Worm (Caenorhabditis elegans) whole organism, midembryonic: ENCODE data around the gene igdb-3.

Experiments
- T22C8.4 ChIP-seq: fragments of 200-800 bp; sonication (Bioruptor generic); IDR thresholded peaks from 2 replicates; pipeline ENCODE4 v1.3.6; 2022; ENCODE audit warnings: missing genetic modification characterization, missing compliant biosample characterization
- cog-1 ChIP-seq: sonication (generic microtip); optimal IDR thresholded peaks from 2 replicates; lab custom pipeline; 2016; ENCODE audit warnings: missing genetic modification characterization, missing compliant biosample characterization
- flt-1 ChIP-seq: fragments of 200-800 bp; sonication (Bioruptor generic); IDR thresholded peaks from 2 replicates; pipeline ENCODE4 v1.3.6; 2022; ENCODE audit warnings: missing genetic modification characterization, missing compliant biosample characterization
- klf-2 ChIP-seq: fragments of 200-800 bp; sonication (Bioruptor generic); conservative IDR thresholded peaks from 2 replicates; pipeline ENCODE4 v1.3.6; 2022; ENCODE audit warnings: missing genetic modification reagents, missing genetic modification characterization, missing compliant biosample characterization
- med-1 ChIP-seq: sonication (generic microtip); optimal IDR thresholded peaks from 2 replicates; lab custom pipeline; 2017; ENCODE audit warnings: missing genetic modification characterization, mild to moderate bottlenecking, missing compliant biosample characterization, antibody characterized with exemption, missing genetic modification reagents; ENCODE audit not compliant: insufficient read depth
- ref-1 ChIP-seq: fragments of 200-800 bp; sonication (Bioruptor generic); conservative IDR thresholded peaks from 2 replicates; pipeline ENCODE4 v1.3.6; 2022; ENCODE audit warnings: missing genetic modification reagents, missing genetic modification characterization, missing compliant biosample characterization
- tab-1 ChIP-seq: fragments of 200-800 bp; sonication (Bioruptor generic); IDR thresholded peaks from 2 replicates; pipeline ENCODE4 v1.3.6; 2022; ENCODE audit warnings: missing genetic modification characterization, missing compliant biosample characterization
- ztf-23 ChIP-seq: fragments of 200-800 bp; sonication (Bioruptor generic); IDR thresholded peaks from 2 replicates; pipeline ENCODE4 v1.3.6; 2022; ENCODE audit warnings: missing genetic modification reagents, missing genetic modification characterization, missing compliant biosample characterization
- ztf-29 ChIP-seq: fragments of 200-800 bp; sonication (Bioruptor generic); IDR thresholded peaks from 2 replicates; pipeline ENCODE4 v1.3.6; 2022; ENCODE audit warnings: missing genetic modification reagents, missing genetic modification characterization, missing compliant biosample characterization

The igdb-3 gene

DNA sequence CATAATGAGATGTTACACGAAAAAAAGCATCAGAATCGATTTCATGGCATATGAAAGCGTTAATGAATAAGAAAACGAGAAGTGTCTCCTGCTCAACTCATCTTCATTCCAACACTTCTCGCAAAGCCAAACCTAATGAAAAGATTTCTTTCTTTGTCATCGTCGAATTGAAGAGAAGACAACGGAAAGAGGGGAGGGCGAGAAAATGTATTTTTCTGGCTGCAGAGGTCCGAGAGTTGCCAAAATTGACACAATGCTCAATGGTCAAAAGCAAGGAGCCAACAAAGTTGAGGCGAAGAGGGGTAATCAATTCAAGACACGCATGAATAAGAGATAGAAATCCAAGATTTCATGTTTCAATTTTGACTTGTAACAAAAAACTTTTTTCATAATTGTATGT is 33.8 kb downstream of the igdb-3 start:
- no peak for TF ChIP-seq med-1 (GFP tag; lab: Kevin White, UChicago)
- no peak for TF ChIP-seq cog-1
- TF ChIP-seq ref-1 (GFP tag; lab: Robert Waterston, UW), result no peak
- no peak for TF ChIP-seq klf-2 (GFP tag; lab: Robert Waterston, UW)

ce11 chrX:6420681-6421080 is 35.4 kb downstream of the igdb-3 start, which contains the start of gene K10C2.12:
TSS of gene K10C2.12 (minus strand) at chrX:6420781.
- TF ChIP-seq ztf-29 (GFP tag; lab: Robert Waterston, UW) (no peak), med-1 (GFP tag; lab: Kevin White, UChicago) (no peak), ztf-23 (GFP tag; lab: Robert Waterston, UW) (no peak), tab-1 (GFP tag; lab: Robert Waterston, UW) (no peak), T22C8.4 (GFP tag; lab: Robert Waterston, UW) (no peak), cog-1 (no peak), klf-2 (GFP tag; lab: Robert Waterston, UW) (no peak)

- no peak for TF ChIP-seq T22C8.4 (GFP tag; lab: Robert Waterston, UW)
- no peak for TF ChIP-seq ztf-29 (GFP tag; lab: Robert Waterston, UW)
- no peak for TF ChIP-seq flt-1 (GFP tag; lab: Robert Waterston, UW)
- no peak for TF ChIP-seq ref-1 (GFP tag; lab: Robert Waterston, UW)
- TF ChIP-seq med-1 (GFP tag; lab: Kevin White, UChicago), result no peak
- TF ChIP-seq tab-1 (GFP tag; lab: Robert Waterston, UW), result no peak
Measured at ce11 chrX:6427147-6427546, 41.9 kb downstream of the igdb-3 start.

ce11 chrX:6429552-6429951 is 44.3 kb downstream of the igdb-3 start:
- TF ChIP-seq med-1 (GFP tag; lab: Kevin White, UChicago) (no peak), cog-1 (no peak), klf-2 (GFP tag; lab: Robert Waterston, UW) (no peak), ref-1 (GFP tag; lab: Robert Waterston, UW) (no peak), tab-1 (GFP tag; lab: Robert Waterston, UW) (no peak), ztf-29 (GFP tag; lab: Robert Waterston, UW) (no peak), T22C8.4 (GFP tag; lab: Robert Waterston, UW) (no peak), ztf-23 (GFP tag; lab: Robert Waterston, UW) (no peak), flt-1 (GFP tag; lab: Robert Waterston, UW) (no peak)

ce11 chrX:6430510-6430909 is 45.2 kb downstream of the igdb-3 start, which contains the start of gene ctsa-2:
TSS of gene ctsa-2 (minus strand) at chrX:6430610.
- TF ChIP-seq T22C8.4 (GFP tag; lab: Robert Waterston, UW), result no peak
- no peak for TF ChIP-seq klf-2 (GFP tag; lab: Robert Waterston, UW)

- TF ChIP-seq tab-1 (GFP tag; lab: Robert Waterston, UW), result no peak
- TF ChIP-seq ztf-23 (GFP tag; lab: Robert Waterston, UW), result no peak
- TF ChIP-seq ref-1 (GFP tag; lab: Robert Waterston, UW), result no peak
- no peak for TF ChIP-seq ztf-29 (GFP tag; lab: Robert Waterston, UW)
- no peak for TF ChIP-seq med-1 (GFP tag; lab: Kevin White, UChicago)
- TF ChIP-seq cog-1, result no peak
- no peak for TF ChIP-seq flt-1 (GFP tag; lab: Robert Waterston, UW)
- no peak for TF ChIP-seq klf-2 (GFP tag; lab: Robert Waterston, UW)
- no peak for TF ChIP-seq T22C8.4 (GFP tag; lab: Robert Waterston, UW)
Measured at ce11 chrX:6433688-6434087, 48.4 kb downstream of the igdb-3 start, which contains the start of gene K10C2.2. TSS of gene K10C2.2 (minus strand) at chrX:6433788.

- no peak for TF ChIP-seq med-1 (GFP tag; lab: Kevin White, UChicago)
- no peak for TF ChIP-seq klf-2 (GFP tag; lab: Robert Waterston, UW)
- no peak for TF ChIP-seq flt-1 (GFP tag; lab: Robert Waterston, UW)
- TF ChIP-seq ztf-23 (GFP tag; lab: Robert Waterston, UW), result no peak
- TF ChIP-seq ref-1 (GFP tag; lab: Robert Waterston, UW), result no peak
- TF ChIP-seq T22C8.4 (GFP tag; lab: Robert Waterston, UW), result no peak
- TF ChIP-seq cog-1, result no peak
- no peak for TF ChIP-seq ztf-29 (GFP tag; lab: Robert Waterston, UW)
Measured at ce11 chrX:6435812-6436211, 50.5 kb downstream of the igdb-3 start.
